Fruit fly (Drosophila melanogaster) whole organism, pupa: ENCODE measurements around the gene CG43185.

Experiments used
- CG12605 ChIP-seq: fragments of 200-800 bp; sonication (Bioruptor generic); IDR thresholded peaks from 2 replicates; pipeline ENCODE4 v1.3.6; 2022; ENCODE audit warnings: missing biosample characterization, missing genetic modification characterization
- CG13204 ChIP-seq: fragments of 200-800 bp; sonication (Bioruptor generic); optimal IDR thresholded peaks from 2 replicates; lab custom pipeline; 2018; ENCODE audit warnings: missing biosample characterization, mild to moderate bottlenecking, missing genetic modification characterization, moderate library complexity
- CG14655 ChIP-seq: fragments of 200-800 bp; sonication (Bioruptor generic); optimal IDR thresholded peaks from 3 replicates; lab custom pipeline; 2017; ENCODE audit warnings: mild to moderate bottlenecking, missing biosample characterization, missing genetic modification reagents, missing genetic modification characterization
- CG32121 ChIP-seq: fragments of 200-800 bp; sonication (Bioruptor generic); IDR thresholded peaks from 2 replicates; pipeline ENCODE4 v1.3.6; 2022; ENCODE audit warnings: missing biosample characterization, missing genetic modification characterization
- CG34367 ChIP-seq: fragments of 200-800 bp; sonication (Bioruptor generic); optimal IDR thresholded peaks from 2 replicates; lab custom pipeline; 2018; ENCODE audit warnings: missing biosample characterization, mild to moderate bottlenecking, missing genetic modification characterization
- CG4496 ChIP-seq: fragments of 200-800 bp; sonication (Bioruptor generic); IDR thresholded peaks from 3 replicates; pipeline ENCODE4 v1.3.6; 2022; ENCODE audit warnings: missing biosample characterization, missing genetic modification characterization
- CG8301 ChIP-seq: fragments of 200-800 bp; sonication (Bioruptor generic); optimal IDR thresholded peaks from 2 replicates; lab custom pipeline; 2018; ENCODE audit warnings: missing biosample characterization, mild to moderate bottlenecking, missing genetic modification characterization
- CG9948 ChIP-seq: fragments of 200-800 bp; sonication (Bioruptor generic); optimal IDR thresholded peaks from 2 replicates; lab custom pipeline; 2018; ENCODE audit warnings: missing biosample characterization, mild to moderate bottlenecking, missing genetic modification characterization, moderate library complexity
- Snoo ChIP-seq: fragments of 200-800 bp; sonication (Bioruptor generic); optimal IDR thresholded peaks from 3 replicates; lab custom pipeline; 2017; ENCODE audit warnings: missing biosample characterization, mild to moderate bottlenecking, missing genetic modification characterization, inconsistent platforms
- fd96Ca ChIP-seq: fragments of 200-800 bp; sonication (Bioruptor generic); IDR thresholded peaks from 3 replicates; pipeline ENCODE4 v1.3.6; 2022; ENCODE audit warnings: missing biosample characterization, missing genetic modification characterization
- gl ChIP-seq: fragments of 200-800 bp; sonication (Bioruptor generic); optimal IDR thresholded peaks from 2 replicates; lab custom pipeline; 2018; ENCODE audit warnings: missing biosample characterization, mild to moderate bottlenecking, missing genetic modification characterization

dm6 chr2L:5893796-5894195 lies 9.1 kb downstream of the CG43185 start, which contains the start of gene Acp26Aa:
- TF ChIP-seq CG34367 (tag; lab: Kevin White, UChicago) (no peak), gl (tag; lab: Kevin White, UChicago) (no peak), CG14655 (GFP tag; lab: Kevin White, UChicago) (no peak), CG8301 (tag; lab: Kevin White, UChicago) (no peak), CG12605 (GFP tag; lab: Robert Waterston, UW) (no peak), fd96Ca (no peak), CG9948 (no peak), Snoo (tag; lab: Kevin White, UChicago) (no peak), CG32121 (GFP tag; lab: Robert Waterston, UW) (no peak), CG13204 (GFP tag; lab: Kevin White, UChicago) (no peak), CG4496 (GFP tag; lab: Robert Waterston, UW) (no peak)
